Fruit fly (Drosophila melanogaster) whole organism, prepupa: ENCODE data around the gene fbl.

Experiments
- CG10669 ChIP-seq: fragments of 200-800 bp; sonication (Bioruptor generic); optimal IDR thresholded peaks from 3 replicates; lab custom pipeline; 2018; ENCODE audit warnings: missing biosample characterization, mild to moderate bottlenecking, missing genetic modification characterization, moderate library complexity
- Gug ChIP-seq: fragments of 200-800 bp; sonication (Bioruptor generic); IDR thresholded peaks from 2 replicates; pipeline ENCODE4 v1.3.6; 2022; ENCODE audit warnings: missing biosample characterization, missing genetic modification characterization
- Hr39 ChIP-seq: fragments of 200-800 bp; sonication (Bioruptor generic); optimal IDR thresholded peaks from 2 replicates; lab custom pipeline; 2016; ENCODE audit warnings: missing biosample characterization, missing genetic modification characterization
- Met ChIP-seq: fragments of 200-800 bp; sonication (Bioruptor generic); optimal IDR thresholded peaks from 3 replicates; lab custom pipeline; 2016; ENCODE audit warnings: missing biosample characterization, missing genetic modification characterization
- Smox ChIP-seq: fragments of 200-800 bp; sonication (Bioruptor generic); optimal IDR thresholded peaks from 3 replicates; lab custom pipeline; 2016; ENCODE audit warnings: missing biosample characterization, missing genetic modification characterization
- esn ChIP-seq: fragments of 200-800 bp; sonication (Bioruptor generic); optimal IDR thresholded peaks from 2 replicates; lab custom pipeline; 2016; ENCODE audit warnings: missing biosample characterization, mild to moderate bottlenecking, missing genetic modification characterization, moderate library complexity

- no peak for TF ChIP-seq Smox (GFP tag; lab: Kevin White, UChicago)
- peak; percentile 93 for TF ChIP-seq Hr39 (GFP tag; lab: Kevin White, UChicago)
- peak; percentile 80 for TF ChIP-seq esn
- TF ChIP-seq CG10669 (GFP tag; lab: Kevin White, UChicago): peak; percentile 96
- no peak for TF ChIP-seq Met (GFP tag; lab: Kevin White, UChicago)
- TF ChIP-seq Gug (GFP tag; lab: Robert Waterston, UW): peak; percentile 81
Measured at dm6 chr3L:20375878-20376563, 8.2 kb upstream of the fbl start, which contains the start of the genes Ide and RhoBTB.
